Fruit fly (Drosophila melanogaster) whole organism, embryonic: ENCODE results near the gene Hsp110.

Experiments
- CG10431 ChIP-seq: fragments of 200-800 bp; sonication (Bioruptor generic); optimal IDR thresholded peaks from 3 replicates; lab custom pipeline; 2018; ENCODE audit warnings: missing biosample characterization, mild to moderate bottlenecking, missing genetic modification characterization
- CG10654 ChIP-seq: fragments of 200-800 bp; sonication (Bioruptor generic); optimal IDR thresholded peaks from 2 replicates; lab custom pipeline; 2016; ENCODE audit warnings: missing biosample characterization, missing genetic modification characterization
- CG12104 ChIP-seq: fragments of 200-800 bp; sonication (Bioruptor generic); optimal IDR thresholded peaks from 3 replicates; lab custom pipeline; 2016; ENCODE audit warnings: missing biosample characterization, missing genetic modification characterization
- CG1233 ChIP-seq: fragments of 200-800 bp; sonication (Bioruptor generic); optimal IDR thresholded peaks from 4 replicates; lab custom pipeline; 2018; ENCODE audit warnings: missing biosample characterization, mild to moderate bottlenecking, missing genetic modification characterization
- CG12659 ChIP-seq: fragments of 200-800 bp; sonication (Bioruptor generic); optimal IDR thresholded peaks from 3 replicates; lab custom pipeline; 2017; ENCODE audit warnings: mild to moderate bottlenecking, missing biosample characterization, missing genetic modification reagents, missing genetic modification characterization
- CG13624 ChIP-seq: fragments of 200-800 bp; sonication (Bioruptor generic); optimal IDR thresholded peaks from 2 replicates; lab custom pipeline; 2016; ENCODE audit warnings: missing biosample characterization, missing genetic modification characterization
- CG14710 ChIP-seq: fragments of 200-800 bp; sonication (Bioruptor generic); optimal IDR thresholded peaks from 3 replicates; lab custom pipeline; 2019; ENCODE audit warnings: missing biosample characterization, mild to moderate bottlenecking, missing genetic modification characterization, moderate library complexity
- CG15011 ChIP-seq: fragments of 200-800 bp; sonication (Bioruptor generic); optimal IDR thresholded peaks from 3 replicates; lab custom pipeline; 2018; ENCODE audit warnings: missing biosample characterization, mild to moderate bottlenecking, missing genetic modification characterization
- CG17912 ChIP-seq: fragments of 200-800 bp; sonication (Bioruptor generic); optimal IDR thresholded peaks from 2 replicates; lab custom pipeline; 2018; ENCODE audit warnings: missing biosample characterization, mild to moderate bottlenecking, missing genetic modification characterization
- CG2678 ChIP-seq: fragments of 200-800 bp; sonication (Bioruptor generic); optimal IDR thresholded peaks from 3 replicates; lab custom pipeline; 2019; ENCODE audit warnings: missing biosample characterization, mild to moderate bottlenecking, missing genetic modification characterization, moderate library complexity
- CG30020 ChIP-seq: fragments of 200-800 bp; optimal IDR thresholded peaks from 2 replicates; lab custom pipeline; 2019; ENCODE audit warnings: missing biosample characterization, mild to moderate bottlenecking, missing genetic modification characterization, moderate library complexity
- CG34376 ChIP-seq: fragments of 200-800 bp; sonication (Bioruptor generic); optimal IDR thresholded peaks from 2 replicates; lab custom pipeline; 2018; ENCODE audit warnings: missing biosample characterization, mild to moderate bottlenecking, missing genetic modification characterization
- CG3838 ChIP-seq: fragments of 200-800 bp; sonication (Bioruptor generic); optimal IDR thresholded peaks from 3 replicates; lab custom pipeline; 2016; ENCODE audit warnings: missing biosample characterization, missing genetic modification characterization
- CG7556 ChIP-seq: fragments of 200-800 bp; sonication (Bioruptor generic); optimal IDR thresholded peaks from 2 replicates; lab custom pipeline; 2017; ENCODE audit warnings: missing biosample characterization, mild to moderate bottlenecking, missing genetic modification characterization
- CG7786 ChIP-seq: fragments of 200-800 bp; sonication (Bioruptor generic); optimal IDR thresholded peaks from 2 replicates; lab custom pipeline; 2016; ENCODE audit warnings: missing biosample characterization, missing genetic modification characterization
- CG9215 ChIP-seq: fragments of 200-800 bp; sonication (Bioruptor generic); IDR thresholded peaks from 2 replicates; pipeline ENCODE4 v1.3.6; 2022; ENCODE audit warnings: missing biosample characterization, missing genetic modification characterization
- CG9797 ChIP-seq: fragments of 200-800 bp; sonication (Bioruptor generic); optimal IDR thresholded peaks from 3 replicates; lab custom pipeline; 2018; ENCODE audit warnings: missing biosample characterization, mild to moderate bottlenecking, missing genetic modification characterization
- Chrac-16 ChIP-seq: fragments of 200-800 bp; sonication (Bioruptor generic); optimal IDR thresholded peaks from 3 replicates; lab custom pipeline; 2016; ENCODE audit warnings: missing biosample characterization, missing genetic modification characterization
- D ChIP-seq, 2 experiments: fragments of 200-800 bp in 1 of 2; fragments of >200 bp in 1 of 2; sonication (Bioruptor generic) in 1 of 2; optimal IDR thresholded peaks; 2 replicates in 1 of 2; 3 replicates in 1 of 2; lab custom pipeline; 2017; ENCODE audit warnings: mild to moderate bottlenecking in 1 of 2, missing biosample characterization in 1 of 2, missing genetic modification characterization in 1 of 2, missing genetic modification reagents in 1 of 2
- E2f1 ChIP-seq: fragments of 200-800 bp; sonication (Bioruptor generic); IDR thresholded peaks from 2 replicates; pipeline ENCODE4 v1.3.6; 2022; ENCODE audit warnings: missing biosample characterization, missing genetic modification characterization
- HLH4C ChIP-seq: fragments of 200-800 bp; sonication (Bioruptor generic); IDR thresholded peaks from 3 replicates; pipeline ENCODE4 v1.3.6; 2022; ENCODE audit warnings: missing biosample characterization, missing genetic modification characterization; ENCODE audit not compliant: partially characterized antibody
- Lim3 ChIP-seq: fragments of 200-800 bp; sonication (Bioruptor generic); IDR thresholded peaks from 2 replicates; pipeline ENCODE4 v1.3.6; 2022; ENCODE audit warnings: missing biosample characterization, missing genetic modification characterization
- MBD-R2 ChIP-seq: fragments of 200-800 bp; sonication (Bioruptor generic); IDR thresholded peaks from 2 replicates; pipeline ENCODE4 v1.3.6; 2022; ENCODE audit warnings: missing biosample characterization, missing genetic modification characterization
- Meics ChIP-seq: fragments of 200-800 bp; sonication (Bioruptor generic); optimal IDR thresholded peaks from 2 replicates; lab custom pipeline; 2017; ENCODE audit warnings: missing biosample characterization, mild to moderate bottlenecking, missing genetic modification characterization
- PHDP ChIP-seq: fragments of 200-800 bp; sonication (Bioruptor generic); optimal IDR thresholded peaks from 3 replicates; lab custom pipeline; 2018; ENCODE audit warnings: missing biosample characterization, mild to moderate bottlenecking, missing genetic modification characterization, moderate library complexity
- Ptx1 ChIP-seq: fragments of 200-800 bp; sonication (Bioruptor generic); IDR thresholded peaks from 2 replicates; pipeline ENCODE4 v1.3.6; 2022; ENCODE audit warnings: missing biosample characterization, missing genetic modification characterization
- Six4 ChIP-seq: fragments of 200-800 bp; sonication (Bioruptor generic); optimal IDR thresholded peaks from 2 replicates; lab custom pipeline; 2016; ENCODE audit warnings: missing biosample characterization, missing genetic modification characterization
- Trl ChIP-seq, 3 experiments: fragments of >200 bp in 2 of 3; fragments of 200-800 bp in 1 of 3; sonication (Bioruptor generic) in 1 of 3; optimal IDR thresholded peaks; 2 replicates in 1 of 3; 3 replicates in 2 of 3; lab custom pipeline; 2016 to 2017; ENCODE audit warnings: missing biosample characterization in 1 of 3, missing genetic modification characterization in 1 of 3
- Vsx1 ChIP-seq: fragments of 200-800 bp; sonication (Bioruptor generic); optimal IDR thresholded peaks from 2 replicates; lab custom pipeline; 2017; ENCODE audit warnings: missing biosample characterization, mild to moderate bottlenecking, missing genetic modification characterization, missing genetic modification reagents
- Xrp1 ChIP-seq: fragments of 200-800 bp; sonication (Bioruptor generic); IDR thresholded peaks from 2 replicates; pipeline ENCODE4 v1.3.6; 2022; ENCODE audit warnings: missing biosample characterization, missing genetic modification characterization
- ac ChIP-seq: fragments of 200-800 bp; sonication (Bioruptor generic); optimal IDR thresholded peaks from 3 replicates; lab custom pipeline; 2017; ENCODE audit warnings: missing biosample characterization, mild to moderate bottlenecking, missing genetic modification characterization
- bab2 ChIP-seq: fragments of 200-800 bp; sonication (Bioruptor generic); optimal IDR thresholded peaks from 2 replicates; lab custom pipeline; 2016; ENCODE audit warnings: missing biosample characterization, missing genetic modification characterization
- bbx ChIP-seq: fragments of 200-800 bp; sonication (Bioruptor generic); IDR thresholded peaks from 2 replicates; pipeline ENCODE4 v1.3.6; 2022; ENCODE audit warnings: missing biosample characterization, missing genetic modification characterization; ENCODE audit not compliant: partially characterized antibody
- bigmax ChIP-seq: fragments of 200-800 bp; sonication (Bioruptor generic); optimal IDR thresholded peaks from 2 replicates; lab custom pipeline; 2018; ENCODE audit warnings: missing biosample characterization, mild to moderate bottlenecking, missing genetic modification characterization
- eve ChIP-seq, 2 experiments: fragments of >200 bp; optimal IDR thresholded peaks; 2 replicates each; lab custom pipeline; 2017; ENCODE audit warnings: missing biosample characterization in 2 of 2, missing genetic modification characterization in 2 of 2
- hb ChIP-seq: fragments of 200-800 bp; sonication (Bioruptor generic); IDR thresholded peaks from 3 replicates; pipeline ENCODE4 v1.3.6; 2022; ENCODE audit warnings: missing biosample characterization, missing genetic modification characterization; ENCODE audit not compliant: partially characterized antibody
- insv ChIP-seq, 2 experiments: fragments of 200-800 bp; sonication (Bioruptor generic); optimal IDR thresholded peaks; 3 replicates each; lab custom pipeline; 2016 to 2018; ENCODE audit warnings: missing biosample characterization in 2 of 2, missing genetic modification characterization in 2 of 2
- lab ChIP-seq: fragments of 200-800 bp; sonication (Bioruptor generic); optimal IDR thresholded peaks from 3 replicates; lab custom pipeline; 2017; ENCODE audit warnings: missing biosample characterization, missing genetic modification characterization, mild to moderate bottlenecking, moderate library complexity, missing genetic modification reagents
- peb ChIP-seq: fragments of 200-800 bp; sonication (Bioruptor generic); IDR thresholded peaks from 2 replicates; pipeline ENCODE4 v1.3.6; 2022; ENCODE audit warnings: missing biosample characterization, missing genetic modification characterization
- pita ChIP-seq: fragments of 200-800 bp; sonication (Bioruptor generic); optimal IDR thresholded peaks from 2 replicates; lab custom pipeline; 2017; ENCODE audit warnings: missing biosample characterization, mild to moderate bottlenecking, missing genetic modification characterization
- sr ChIP-seq: fragments of 200-800 bp; sonication (Bioruptor generic); IDR thresholded peaks from 3 replicates; pipeline ENCODE4 v1.3.6; 2022; ENCODE audit warnings: missing biosample characterization, missing genetic modification characterization
- sug ChIP-seq: fragments of 200-800 bp; optimal IDR thresholded peaks from 2 replicates; lab custom pipeline; 2019; ENCODE audit warnings: missing biosample characterization, mild to moderate bottlenecking, missing genetic modification characterization, moderate library complexity
- tap ChIP-seq: fragments of 200-800 bp; optimal IDR thresholded peaks from 3 replicates; lab custom pipeline; 2019; ENCODE audit warnings: missing biosample characterization, mild to moderate bottlenecking, missing genetic modification characterization, moderate library complexity
- tgo ChIP-seq: fragments of 200-800 bp; sonication (Bioruptor generic); IDR thresholded peaks from 3 replicates; pipeline ENCODE4 v1.3.6; 2022; ENCODE audit warnings: missing biosample characterization, missing genetic modification characterization
- tio ChIP-seq: fragments of 200-800 bp; sonication (Bioruptor generic); optimal IDR thresholded peaks from 2 replicates; lab custom pipeline; 2017; ENCODE audit warnings: missing biosample characterization, missing genetic modification characterization, inconsistent platforms
- tll ChIP-seq, 2 experiments: fragments of 200-800 bp in 1 of 2; fragments of >200 bp in 1 of 2; sonication (Bioruptor generic) in 1 of 2; optimal IDR thresholded peaks; 2 replicates each; lab custom pipeline; 2017 to 2019; ENCODE audit warnings: missing biosample characterization in 2 of 2, missing genetic modification characterization in 2 of 2, mild to moderate bottlenecking in 1 of 2, moderate library complexity in 1 of 2
- toy ChIP-seq: fragments of 200-800 bp; sonication (Bioruptor generic); IDR thresholded peaks from 2 replicates; pipeline ENCODE4 v1.3.6; 2022; ENCODE audit warnings: missing biosample characterization, missing genetic modification characterization
- ttk ChIP-seq: fragments of 200-800 bp; sonication (Bioruptor generic); IDR thresholded peaks from 2 replicates; pipeline ENCODE4 v2.1.2; 2022; ENCODE audit warnings: missing biosample characterization, missing genetic modification characterization
- zen ChIP-seq: fragments of 200-800 bp; sonication (Bioruptor generic); optimal IDR thresholded peaks from 3 replicates; lab custom pipeline; 2018; ENCODE audit warnings: missing biosample characterization, mild to moderate bottlenecking, missing genetic modification characterization, moderate library complexity

Gene Hsp110

dm6 chr3L:14053073-14053643 lies 16.3 kb downstream of the Hsp110 start, which contains the start of the genes CG13484 and Frl (continued):
- no peak for TF ChIP-seq CG15011 (GFP tag; lab: Kevin White, UChicago)
- peak; percentile 25 for TF ChIP-seq CG2678 (tag; lab: Kevin White, UChicago)
- no peak for TF ChIP-seq CG17912 (GFP tag; lab: Kevin White, UChicago)
- TF ChIP-seq CG14710 (tag; lab: Kevin White, UChicago) = peak; percentile 67
- no peak for TF ChIP-seq toy (GFP tag; lab: Robert Waterston, UW)
- peak; percentile 53; the same call in 1 of the 3 replicates for TF ChIP-seq sr
- peak; percentile 47 for TF ChIP-seq Xrp1 (GFP tag; lab: Robert Waterston, UW)
- TF ChIP-seq CG9797 (GFP tag; lab: Kevin White, UChicago) = peak; percentile 100
- no peak for TF ChIP-seq CG3838 (GFP tag; lab: Kevin White, UChicago)
- no peak for TF ChIP-seq CG10654 (GFP tag; lab: Kevin White, UChicago)
- TF ChIP-seq CG7786 (GFP tag; lab: Kevin White, UChicago) = no peak
- no peak for TF ChIP-seq Ptx1 (GFP tag; lab: Robert Waterston, UW)
- TF ChIP-seq bab2 (GFP tag; lab: Kevin White, UChicago) = no peak
- TF ChIP-seq tll (GFP tag; optimal IDR thresholded peaks at IDR 0.05; lab: Kevin White, UChicago) = peak in 1 of 2 experiments; percentile 46
- TF ChIP-seq Trl (optimal IDR thresholded peaks at IDR 0.05; lab: Kevin White, UChicago) = no peak
- TF ChIP-seq Trl (GFP tag; optimal IDR thresholded peaks at IDR 0.05; lab: Kevin White, UChicago) = no peak
- TF ChIP-seq PHDP = peak; percentile 61
- TF ChIP-seq CG1233 (GFP tag; lab: Kevin White, UChicago) = no peak
- no peak for TF ChIP-seq eve (GFP tag; optimal IDR thresholded peaks at IDR 0.05; lab: Kevin White, UChicago)
- no peak for TF ChIP-seq Six4 (GFP tag; lab: Kevin White, UChicago)
- peak; percentile 98 for TF ChIP-seq D (optimal IDR thresholded peaks at IDR 0.05; lab: Kevin White, UChicago)
- TF ChIP-seq D (GFP tag; optimal IDR thresholded peaks at IDR 0.05; lab: Kevin White, UChicago) = no peak
- TF ChIP-seq sug (tag; lab: Kevin White, UChicago) = peak; percentile 36
- TF ChIP-seq tio (GFP tag; lab: Kevin White, UChicago) = no peak
- peak in 1 of 2 experiments; percentile 11 for TF ChIP-seq insv (GFP tag; optimal IDR thresholded peaks at IDR 0.05; lab: Kevin White, UChicago)
- TF ChIP-seq CG10431 (GFP tag; lab: Kevin White, UChicago) = no peak
- TF ChIP-seq Vsx1 (GFP tag; lab: Kevin White, UChicago) = no peak
- no peak for TF ChIP-seq Lim3
- peak; percentile 52 for TF ChIP-seq bbx (GFP tag; lab: Robert Waterston, UW)
- TF ChIP-seq ac = no peak
- TF ChIP-seq tgo (GFP tag; lab: Robert Waterston, UW) = no peak
- TF ChIP-seq tap (tag; lab: Kevin White, UChicago) = no peak
- no peak for TF ChIP-seq CG9215 (GFP tag; lab: Robert Waterston, UW)
- no peak for TF ChIP-seq HLH4C (GFP tag; lab: Robert Waterston, UW)
- TF ChIP-seq MBD-R2 (GFP tag; lab: Robert Waterston, UW) = peak; percentile 97
- peak; percentile 35 for TF ChIP-seq CG30020 (tag; lab: Kevin White, UChicago)
- peak; percentile 77 for TF ChIP-seq pita
- TF ChIP-seq lab (GFP tag; lab: Kevin White, UChicago) = peak; percentile 56
- no peak for TF ChIP-seq CG13624 (GFP tag; lab: Kevin White, UChicago)
- TF ChIP-seq CG12659 = peak; percentile 89
- TF ChIP-seq bigmax = peak; percentile 12
- no peak; the same call in 1 of the 2 replicates for TF ChIP-seq peb
- no peak for TF ChIP-seq Meics (GFP tag; lab: Kevin White, UChicago)
- TF ChIP-seq ttk (GFP tag; lab: Robert Waterston, UW) = no peak
- peak; percentile 2 for TF ChIP-seq CG7556 (GFP tag; lab: Kevin White, UChicago)
- no peak for TF ChIP-seq E2f1 (GFP tag; lab: Robert Waterston, UW)
- no peak for TF ChIP-seq CG12104
- TF ChIP-seq hb = no peak
- peak; percentile 78 for TF ChIP-seq zen (tag; lab: Kevin White, UChicago)
- no peak for TF ChIP-seq Chrac-16 (GFP tag; lab: Kevin White, UChicago)
- TF ChIP-seq CG34376 (GFP tag; lab: Kevin White, UChicago) = peak; percentile 48
